Worm (Caenorhabditis elegans) whole organism, L4 larva: Measurements from ENCODE around the gene lnkn-1.

Experiments
- D1046.2 ChIP-seq: fragments of 200-800 bp; sonication (Bioruptor generic); IDR thresholded peaks from 2 replicates; pipeline ENCODE4 v1.3.6; 2022; ENCODE audit warnings: missing genetic modification characterization, missing compliant biosample characterization
- F49E8.2 ChIP-seq: sonication (generic microtip); optimal IDR thresholded peaks from 2 replicates; lab custom pipeline; 2016; ENCODE audit warnings: missing compliant biosample characterization, mild to moderate bottlenecking, missing genetic modification characterization, borderline replicate concordance
- Y48G9A.11 ChIP-seq: fragments of 200-800 bp; sonication (Bioruptor generic); IDR thresholded peaks from 2 replicates; pipeline ENCODE4 v1.3.6; 2022; ENCODE audit warnings: missing genetic modification reagents, missing genetic modification characterization, missing compliant biosample characterization
- ZK337.2 ChIP-seq: fragments of 200-800 bp; sonication (Bioruptor generic); IDR thresholded peaks from 2 replicates; pipeline ENCODE4 v1.3.6; 2022; ENCODE audit warnings: missing genetic modification reagents, missing genetic modification characterization, missing compliant biosample characterization
- arid-1 ChIP-seq: fragments of 200-800 bp; sonication (Bioruptor generic); conservative IDR thresholded peaks from 2 replicates; pipeline ENCODE4 v1.3.6; 2022; ENCODE audit warnings: missing genetic modification reagents, missing genetic modification characterization, missing compliant biosample characterization
- ceh-62 ChIP-seq: sonication (generic microtip); optimal IDR thresholded peaks from 2 replicates; lab custom pipeline; 2017; ENCODE audit warnings: missing biosample characterization, missing genetic modification characterization
- daf-16 ChIP-seq, 3 experiments: sonication (generic microtip); optimal IDR thresholded peaks; 2 replicates each; lab custom pipeline; 2016 to 2017; ENCODE audit warnings: missing genetic modification characterization in 3 of 3, missing genetic modification reagents in 3 of 3, mild to moderate bottlenecking in 2 of 3, missing compliant biosample characterization in 2 of 3, missing biosample characterization in 1 of 3, moderate library complexity in 1 of 3
- dmd-6 ChIP-seq: fragments of 200-800 bp; sonication (Bioruptor generic); IDR thresholded peaks from 2 replicates; pipeline ENCODE4 v1.3.6; 2022; ENCODE audit warnings: missing genetic modification reagents, missing genetic modification characterization, missing compliant biosample characterization
- dmd-8 ChIP-seq: fragments of 200-800 bp; sonication (Bioruptor generic); IDR thresholded peaks from 2 replicates; pipeline ENCODE4 v1.3.6; 2022; ENCODE audit warnings: missing genetic modification characterization, missing compliant biosample characterization
- dpl-1 ChIP-seq: fragments of 150-350 bp; optimal IDR thresholded peaks from 2 replicates; lab custom pipeline; 2014; ENCODE audit warnings: missing biosample characterization, missing genetic modification reagents, missing genetic modification characterization
- duxl-1 ChIP-seq: sonication (generic microtip); optimal IDR thresholded peaks from 2 replicates; lab custom pipeline; 2016; ENCODE audit warnings: mild to moderate bottlenecking, missing genetic modification characterization, moderate library complexity, missing compliant biosample characterization; ENCODE audit not compliant: poor library complexity
- dve-1 ChIP-seq: sonication (generic microtip); optimal IDR thresholded peaks from 2 replicates; lab custom pipeline; 2017; ENCODE audit warnings: antibody characterized with exemption, mild to moderate bottlenecking, missing genetic modification characterization, missing compliant biosample characterization; ENCODE audit not compliant: insufficient read depth
- hif-1 ChIP-seq, 2 experiments: sonication (generic microtip); optimal IDR thresholded peaks; 2 replicates each; lab custom pipeline; 2016 to 2017; ENCODE audit warnings: missing compliant biosample characterization in 2 of 2, missing genetic modification characterization in 2 of 2, missing genetic modification reagents in 2 of 2, missing genotype in 2 of 2, mild to moderate bottlenecking in 1 of 2
- hlh-11 ChIP-seq: fragments of 200-800 bp; sonication (Bioruptor generic); optimal IDR thresholded peaks from 2 replicates; lab custom pipeline; 2018; ENCODE audit warnings: mild to moderate bottlenecking, missing genetic modification characterization, missing compliant biosample characterization
- hmg-1.1 ChIP-seq: fragments of 200-800 bp; sonication (Bioruptor generic); IDR thresholded peaks from 2 replicates; pipeline ENCODE4 v1.3.6; 2022; ENCODE audit warnings: missing genetic modification reagents, missing genetic modification characterization, missing compliant biosample characterization
- jun-1 ChIP-seq: fragments of 150-350 bp; optimal IDR thresholded peaks from 2 replicates; lab custom pipeline; 2014; ENCODE audit warnings: missing biosample characterization, missing genetic modification reagents, missing genetic modification characterization
- lin-13 ChIP-seq: fragments of 150-350 bp; optimal IDR thresholded peaks from 2 replicates; lab custom pipeline; 2014; ENCODE audit warnings: missing biosample characterization, missing genetic modification reagents, missing genetic modification characterization
- lin-15B ChIP-seq: fragments of 150-350 bp; sonication (generic microtip); optimal IDR thresholded peaks from 3 replicates; lab custom pipeline; 2014; ENCODE audit warnings: missing biosample characterization, missing genetic modification characterization
- lin-38 ChIP-seq: fragments of 200-800 bp; sonication (Bioruptor generic); IDR thresholded peaks from 2 replicates; pipeline ENCODE4 v1.3.6; 2022; ENCODE audit warnings: missing genetic modification reagents, missing genetic modification characterization, missing compliant biosample characterization
- lin-39 ChIP-seq: fragments of 150-350 bp; optimal IDR thresholded peaks from 2 replicates; lab custom pipeline; 2014; ENCODE audit warnings: missing biosample characterization, missing genetic modification reagents, missing genetic modification characterization
- mes-2 ChIP-seq: sonication (generic microtip); optimal IDR thresholded peaks from 2 replicates; lab custom pipeline; 2016; ENCODE audit warnings: missing genotype, mild to moderate bottlenecking, missing genetic modification characterization, missing compliant biosample characterization; ENCODE audit not compliant: poor library complexity, severe bottlenecking
- mxl-3 ChIP-seq: fragments of 200-800 bp; sonication (Bioruptor generic); optimal IDR thresholded peaks from 2 replicates; lab custom pipeline; 2018; ENCODE audit warnings: mild to moderate bottlenecking, missing genetic modification characterization, missing compliant biosample characterization
- nhr-102 ChIP-seq: sonication (generic microtip); optimal IDR thresholded peaks from 2 replicates; lab custom pipeline; 2016; ENCODE audit warnings: mild to moderate bottlenecking, missing genetic modification characterization, moderate library complexity, missing compliant biosample characterization
- nhr-11 ChIP-seq: fragments of 150-350 bp; optimal IDR thresholded peaks from 2 replicates; lab custom pipeline; 2014; ENCODE audit warnings: missing biosample characterization, missing genetic modification characterization
- nhr-28 ChIP-seq: fragments of 150-350 bp; optimal IDR thresholded peaks from 2 replicates; lab custom pipeline; 2014; ENCODE audit warnings: missing biosample characterization, missing genetic modification characterization
- nhr-6 ChIP-seq: fragments of 150-350 bp; optimal IDR thresholded peaks from 2 replicates; lab custom pipeline; 2014; ENCODE audit warnings: missing biosample characterization, missing genetic modification characterization
- pha-4 ChIP-seq, 2 experiments: fragments of 150-350 bp in 1 of 2; fragments of 200-800 bp in 1 of 2; sonication (Bioruptor generic) in 1 of 2; IDR thresholded peaks in 1 of 2; optimal IDR thresholded peaks in 1 of 2; 2 replicates each; pipeline versions ENCODE4 v1.3.6 to Lab custom; 2014 to 2022; ENCODE audit warnings: missing genetic modification characterization in 2 of 2, missing genetic modification reagents in 2 of 2, missing biosample characterization in 1 of 2, missing compliant biosample characterization in 1 of 2
- php-3 ChIP-seq: fragments of 200-800 bp; sonication (Bioruptor generic); IDR thresholded peaks from 2 replicates; pipeline ENCODE4 v1.3.6; 2022; ENCODE audit warnings: missing genetic modification reagents, missing genetic modification characterization, missing compliant biosample characterization
- pqm-1 ChIP-seq: sonication (generic microtip); optimal IDR thresholded peaks from 2 replicates; lab custom pipeline; 2017; ENCODE audit warnings: missing biosample characterization, missing genetic modification characterization
- rbr-2 ChIP-seq: sonication (generic microtip); optimal IDR thresholded peaks from 2 replicates; lab custom pipeline; 2016; ENCODE audit warnings: missing genotype, missing genetic modification characterization, missing compliant biosample characterization
- snpc-1.2 ChIP-seq: fragments of 200-800 bp; sonication (Bioruptor generic); IDR thresholded peaks from 2 replicates; pipeline ENCODE4 v1.3.6; 2022; ENCODE audit warnings: missing genetic modification reagents, missing genetic modification characterization, missing compliant biosample characterization
- spr-3 ChIP-seq: fragments of 200-800 bp; sonication (Bioruptor generic); optimal IDR thresholded peaks from 2 replicates; lab custom pipeline; 2018; ENCODE audit warnings: mild to moderate bottlenecking, missing genetic modification characterization, missing compliant biosample characterization
- tag-97 ChIP-seq: fragments of 200-800 bp; sonication (Bioruptor generic); IDR thresholded peaks from 2 replicates; pipeline ENCODE4 v1.3.6; 2022; ENCODE audit warnings: missing genetic modification characterization, missing compliant biosample characterization
- tra-1 ChIP-seq: fragments of 200-800 bp; sonication (Bioruptor generic); IDR thresholded peaks from 2 replicates; pipeline ENCODE4 v1.3.6; 2022; ENCODE audit warnings: missing genetic modification reagents, missing genetic modification characterization, missing compliant biosample characterization
- unc-130 ChIP-seq: sonication (generic microtip); optimal IDR thresholded peaks from 2 replicates; lab custom pipeline; 2016; ENCODE audit warnings: missing genetic modification reagents, missing genetic modification characterization, missing compliant biosample characterization
- unc-39 ChIP-seq: sonication (generic microtip); optimal IDR thresholded peaks from 2 replicates; lab custom pipeline; 2017; ENCODE audit warnings: missing biosample characterization, missing genetic modification characterization
- unc-62 ChIP-seq, 3 experiments: fragments of 150-350 bp in 1 of 3; sonication (generic microtip); optimal IDR thresholded peaks in 2 of 3; peaks in 1 of 3; 1 replicate in 1 of 3; 2 replicates in 2 of 3; lab custom pipeline; 2014 to 2017; ENCODE audit warnings: missing biosample characterization in 3 of 3, missing genetic modification characterization in 3 of 3, missing genetic modification reagents in 3 of 3, missing genotype in 1 of 3
- zip-11 ChIP-seq: fragments of 200-800 bp; sonication (Bioruptor generic); IDR thresholded peaks from 2 replicates; pipeline ENCODE4 v1.3.6; 2022; ENCODE audit warnings: missing genetic modification characterization, missing compliant biosample characterization

Gene lnkn-1

ce11 chrIII:8850482-8851047 is 39.5 kb upstream of the lnkn-1 start, which contains the start of gene F44E2.9:
F44E2.9 (minus strand) TSS chrIII:8850532.
- 0 out of 2 replicates have a peak, but pooled peaks have one; percentile 27 for TF ChIP-seq tra-1 (GFP tag; lab: Robert Waterston, UW)
- peak; percentile 60 for TF ChIP-seq duxl-1 (tag; lab: Kevin White, UChicago)
- TF ChIP-seq snpc-1.2 (GFP tag; lab: Robert Waterston, UW), result no peak
- TF ChIP-seq unc-130 (GFP tag; lab: Kevin White, UChicago), result peak; percentile 81
- peak; percentile 4 for TF ChIP-seq nhr-28
- no peak for TF ChIP-seq spr-3 (GFP tag; lab: Kevin White, UChicago)
- no peak for TF ChIP-seq Y48G9A.11
- no peak for TF ChIP-seq jun-1 (tag; lab: Kevin White, UChicago)
- peak; percentile 18 for TF ChIP-seq rbr-2 (tag; lab: Kevin White, UChicago)
- no peak for TF ChIP-seq D1046.2 (GFP tag; lab: Robert Waterston, UW)
- TF ChIP-seq dmd-8 (GFP tag; lab: Robert Waterston, UW), result no peak
- peak in 1 of 2 experiments; percentile 79 for TF ChIP-seq hif-1 (tag; optimal IDR thresholded peaks at IDR 0.05; lab: Kevin White, UChicago)
- no peak for TF ChIP-seq zip-11
- TF ChIP-seq pqm-1 (tag; lab: Kevin White, UChicago), result no peak
- TF ChIP-seq unc-39 (tag; lab: Kevin White, UChicago), result no peak
- TF ChIP-seq nhr-102 (tag; lab: Kevin White, UChicago), result no peak
- peak; percentile 40; the same call in 1 of the 2 replicates for TF ChIP-seq ZK337.2 (GFP tag; lab: Robert Waterston, UW)
- TF ChIP-seq hmg-1.1, result peak; percentile 65
- no peak for TF ChIP-seq ceh-62 (tag; lab: Kevin White, UChicago)
- TF ChIP-seq F49E8.2 (tag; lab: Kevin White, UChicago), result peak; percentile 20
- peak; percentile 13 for TF ChIP-seq mxl-3
- peak; percentile 28 for TF ChIP-seq hlh-11 (tag; lab: Kevin White, UChicago)
- peak; percentile 47 for TF ChIP-seq nhr-6 (tag; lab: Kevin White, UChicago)
- 0 out of 2 replicates have a peak, but pooled peaks have one; percentile 27 for TF ChIP-seq tag-97
- no peak for TF ChIP-seq nhr-11 (tag; lab: Kevin White, UChicago)
- peak; percentile 29; the same call in 1 of the 2 replicates for TF ChIP-seq pha-4 (GFP tag; IDR thresholded peaks at IDR 0.05; lab: Robert Waterston, UW)
- TF ChIP-seq pha-4 (tag; optimal IDR thresholded peaks at IDR 0.05; lab: Kevin White, UChicago), result peak; percentile 8
- TF ChIP-seq dpl-1 (GFP tag; lab: Kevin White, UChicago), result peak; percentile 92
- TF ChIP-seq lin-38 (GFP tag; lab: Robert Waterston, UW), result peak; percentile 76
- TF ChIP-seq dve-1 (tag; lab: Kevin White, UChicago), result peak; percentile 6
- TF ChIP-seq arid-1, result no peak
- TF ChIP-seq unc-62 (GFP tag; optimal IDR thresholded peaks at IDR 0.05 in 1 of 2; lab: Kevin White, UChicago), result no peak
- TF ChIP-seq unc-62 (tag; optimal IDR thresholded peaks at IDR 0.05; lab: Kevin White, UChicago), result no peak
- no peak for TF ChIP-seq daf-16 (GFP tag; optimal IDR thresholded peaks at IDR 0.05; lab: Kevin White, UChicago)
- TF ChIP-seq daf-16 (tag; optimal IDR thresholded peaks at IDR 0.05; lab: Kevin White, UChicago), result no peak
- TF ChIP-seq lin-39, result no peak
- TF ChIP-seq mes-2 (tag; lab: Kevin White, UChicago), result peak; percentile 97
- TF ChIP-seq dmd-6 (GFP tag; lab: Robert Waterston, UW), result peak; percentile 41; the same call in 1 of the 2 replicates
- TF ChIP-seq php-3, result no peak
- TF ChIP-seq lin-13 (GFP tag; lab: Kevin White, UChicago), result peak; percentile 52

ce11 chrIII:8851961-8852360 is 38.1 kb upstream of the lnkn-1 start, which contains the start of gene plg-1:
plg-1 (plus strand) TSS chrIII:8852261.
- TF ChIP-seq lin-15B, result no peak
